Worm (Caenorhabditis elegans) whole organism, L4/young adult: ENCODE data around the gene ttr-19.

Experiments used
- dao-5 ChIP-seq: sonication (generic microtip); optimal IDR thresholded peaks from 2 replicates; lab custom pipeline; 2016; ENCODE audit warnings: missing genotype, missing genetic modification characterization, moderate library complexity, missing compliant biosample characterization
- him-1 ChIP-seq: sonication (generic microtip); optimal IDR thresholded peaks from 2 replicates; lab custom pipeline; 2016; ENCODE audit warnings: missing genotype, missing genetic modification reagents, missing genetic modification characterization, missing compliant biosample characterization

DNA sequence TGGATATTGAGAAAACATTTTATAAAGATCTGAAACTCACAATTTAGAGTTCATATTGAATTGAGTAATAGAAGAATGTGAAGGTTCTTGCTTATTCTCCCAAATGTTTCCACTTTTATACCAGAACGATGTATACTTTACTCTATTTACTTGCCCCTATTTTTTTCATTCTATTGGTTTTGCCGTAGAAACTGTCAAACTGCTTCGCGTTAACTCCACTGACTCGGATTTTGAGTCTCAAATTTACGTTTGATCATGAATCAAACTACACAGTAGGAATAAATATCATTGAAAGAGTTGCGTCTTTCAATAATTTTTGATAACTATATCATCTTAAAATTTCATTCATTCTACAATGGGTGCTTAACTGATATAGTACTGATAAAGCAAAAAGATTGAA, 12.6 kb upstream of the ttr-19 start, which contains the start of gene fipr-8:
- TF ChIP-seq him-1 (tag; lab: Kevin White, UChicago), result no peak
- no peak for TF ChIP-seq dao-5 (tag; lab: Kevin White, UChicago)
